Worm (Caenorhabditis elegans) whole organism, L1 larva: ENCODE results near the gene str-262.

Source experiments
- C04F5.9 ChIP-seq: sonication (generic microtip); optimal IDR thresholded peaks from 2 replicates; lab custom pipeline; 2016; ENCODE audit warnings: missing genetic modification characterization, missing compliant biosample characterization
- C16A3.4 ChIP-seq: fragments of 150-350 bp; optimal IDR thresholded peaks from 2 replicates; lab custom pipeline; 2014; ENCODE audit warnings: missing biosample characterization, missing genetic modification characterization
- Y116A8C.19 ChIP-seq: sonication (generic microtip); optimal IDR thresholded peaks from 2 replicates; lab custom pipeline; 2016; ENCODE audit warnings: missing compliant biosample characterization, missing genetic modification characterization, borderline replicate concordance
- aha-1 ChIP-seq: fragments of 150-350 bp; optimal IDR thresholded peaks from 2 replicates; lab custom pipeline; 2014; ENCODE audit warnings: missing biosample characterization, missing genetic modification characterization
- alr-1 ChIP-seq: fragments of 200-800 bp; sonication (Bioruptor generic); optimal IDR thresholded peaks from 2 replicates; lab custom pipeline; 2018; ENCODE audit warnings: borderline replicate concordance, mild to moderate bottlenecking, missing genetic modification characterization, missing compliant biosample characterization
- aly-2 ChIP-seq: fragments of 150-350 bp; optimal IDR thresholded peaks from 2 replicates; lab custom pipeline; 2014; ENCODE audit warnings: missing biosample characterization, missing genetic modification characterization
- ama-1 ChIP-seq: fragments of 150-350 bp; optimal IDR thresholded peaks from 2 replicates; lab custom pipeline; 2014
- blmp-1 ChIP-seq: fragments of 150-350 bp; optimal IDR thresholded peaks from 2 replicates; lab custom pipeline; 2014; ENCODE audit warnings: missing biosample characterization, missing genetic modification characterization
- ceh-63 ChIP-seq: fragments of 200-800 bp; sonication (Bioruptor generic); optimal IDR thresholded peaks from 2 replicates; lab custom pipeline; 2018; ENCODE audit warnings: mild to moderate bottlenecking, missing genetic modification characterization, missing compliant biosample characterization
- ceh-8 ChIP-seq: fragments of 200-800 bp; sonication (Bioruptor generic); optimal IDR thresholded peaks from 2 replicates; lab custom pipeline; 2018; ENCODE audit warnings: mild to moderate bottlenecking, missing genetic modification characterization, moderate library complexity, missing compliant biosample characterization
- ceh-88 ChIP-seq: fragments of 200-800 bp; sonication (Bioruptor generic); IDR thresholded peaks from 2 replicates; pipeline ENCODE4 v1.3.6; 2022; ENCODE audit warnings: missing genetic modification characterization, missing compliant biosample characterization
- ceh-90 ChIP-seq: sonication (generic microtip); optimal IDR thresholded peaks from 2 replicates; lab custom pipeline; 2016; ENCODE audit warnings: missing genetic modification characterization, missing compliant biosample characterization
- dpl-1 ChIP-seq, 3 experiments: fragments of 150-350 bp in 2 of 3; sonication (generic microtip) in 1 of 3; optimal IDR thresholded peaks; 2 replicates each; lab custom pipeline; 2014 to 2017; ENCODE audit warnings: missing biosample characterization in 3 of 3, missing genetic modification characterization in 3 of 3, missing genetic modification reagents in 3 of 3
- dsc-1 ChIP-seq: sonication (generic microtip); optimal IDR thresholded peaks from 2 replicates; lab custom pipeline; 2016; ENCODE audit warnings: mild to moderate bottlenecking, missing genetic modification characterization, missing compliant biosample characterization
- efl-3 ChIP-seq: fragments of 200-800 bp; sonication (Bioruptor generic); optimal IDR thresholded peaks from 2 replicates; lab custom pipeline; 2018; ENCODE audit warnings: mild to moderate bottlenecking, missing genetic modification characterization, missing compliant biosample characterization
- egl-27 ChIP-seq, 2 experiments: fragments of 150-350 bp in 1 of 2; sonication (generic microtip); optimal IDR thresholded peaks; 3 replicates each; lab custom pipeline; 2017 to 2018; ENCODE audit warnings: missing biosample characterization in 2 of 2, missing genetic modification characterization in 2 of 2, missing genetic modification reagents in 2 of 2
- ets-5 ChIP-seq: fragments of 200-800 bp; sonication (Bioruptor generic); IDR thresholded peaks from 2 replicates; pipeline ENCODE4 v1.3.6; 2022; ENCODE audit warnings: missing genetic modification characterization, missing compliant biosample characterization
- fkh-10 ChIP-seq: sonication (generic microtip); optimal IDR thresholded peaks from 2 replicates; lab custom pipeline; 2017; ENCODE audit warnings: missing biosample characterization, missing genetic modification reagents, missing genetic modification characterization
- fkh-8 ChIP-seq: sonication (generic microtip); optimal IDR thresholded peaks from 2 replicates; lab custom pipeline; 2016; ENCODE audit warnings: mild to moderate bottlenecking, missing genetic modification characterization, missing compliant biosample characterization
- hlh-17 ChIP-seq: fragments of 200-800 bp; sonication (Bioruptor generic); optimal IDR thresholded peaks from 2 replicates; lab custom pipeline; 2018; ENCODE audit warnings: missing genetic modification characterization, mild to moderate bottlenecking, missing compliant biosample characterization, moderate library complexity, borderline replicate concordance
- hlh-4 ChIP-seq: sonication (generic microtip); optimal IDR thresholded peaks from 2 replicates; lab custom pipeline; 2016; ENCODE audit warnings: mild to moderate bottlenecking, missing genetic modification characterization, missing compliant biosample characterization
- irx-1 ChIP-seq: sonication (generic microtip); optimal IDR thresholded peaks from 2 replicates; lab custom pipeline; 2016; ENCODE audit warnings: missing genetic modification characterization, missing compliant biosample characterization
- lin-15B ChIP-seq: fragments of 150-350 bp; sonication (generic microtip); optimal IDR thresholded peaks from 3 replicates; lab custom pipeline; 2014; ENCODE audit warnings: missing biosample characterization, missing genetic modification characterization
- lin-35 ChIP-seq, 2 experiments: fragments of 150-350 bp; optimal IDR thresholded peaks; 2 replicates each; lab custom pipeline; 2014; ENCODE audit warnings: missing biosample characterization in 2 of 2, missing genetic modification characterization in 2 of 2, missing genetic modification reagents in 2 of 2
- lin-39 ChIP-seq: fragments of 150-350 bp; optimal IDR thresholded peaks from 2 replicates; lab custom pipeline; 2014; ENCODE audit warnings: missing biosample characterization, missing genetic modification reagents, missing genetic modification characterization
- lir-3 ChIP-seq: sonication (generic microtip); optimal IDR thresholded peaks from 2 replicates; lab custom pipeline; 2016; ENCODE audit warnings: mild to moderate bottlenecking, missing genetic modification characterization, moderate library complexity, missing compliant biosample characterization; ENCODE audit not compliant: poor library complexity
- mab-9 ChIP-seq: fragments of 200-800 bp; sonication (Bioruptor generic); IDR thresholded peaks from 2 replicates; pipeline ENCODE4 v1.3.6; 2022; ENCODE audit warnings: missing genetic modification reagents, missing genetic modification characterization, missing compliant biosample characterization
- mdl-1 ChIP-seq, 2 experiments: fragments of 150-350 bp; optimal IDR thresholded peaks; 2 replicates each; lab custom pipeline; 2014 to 2017; ENCODE audit warnings: missing biosample characterization in 2 of 2, missing genetic modification characterization in 2 of 2, inconsistent platforms in 1 of 2
- mep-1 ChIP-seq: fragments of 150-350 bp; optimal IDR thresholded peaks from 2 replicates; lab custom pipeline; 2014; ENCODE audit warnings: missing biosample characterization, missing genetic modification characterization
- nhr-11 ChIP-seq: fragments of 150-350 bp; optimal IDR thresholded peaks from 2 replicates; lab custom pipeline; 2014; ENCODE audit warnings: missing biosample characterization, missing genetic modification characterization
- nhr-19 ChIP-seq: fragments of 200-800 bp; sonication (Bioruptor generic); conservative IDR thresholded peaks from 2 replicates; pipeline ENCODE4 v1.3.6; 2022; ENCODE audit warnings: missing genetic modification characterization, missing compliant biosample characterization
- nhr-71 ChIP-seq: sonication (generic microtip); optimal IDR thresholded peaks from 2 replicates; lab custom pipeline; 2016; ENCODE audit warnings: mild to moderate bottlenecking, missing genetic modification characterization, moderate library complexity, missing compliant biosample characterization
- nhr-76 ChIP-seq: sonication (generic microtip); optimal IDR thresholded peaks from 2 replicates; lab custom pipeline; 2017; ENCODE audit warnings: missing biosample characterization, missing genetic modification characterization
- nhr-85 ChIP-seq: sonication (generic microtip); peaks from one replicate; lab custom pipeline; 2016; ENCODE audit warnings: missing genetic modification characterization, inconsistent platforms, missing compliant biosample characterization
- nhr-90 ChIP-seq: sonication (generic microtip); optimal IDR thresholded peaks from 2 replicates; lab custom pipeline; 2016; ENCODE audit warnings: mild to moderate bottlenecking, missing genetic modification characterization, missing compliant biosample characterization; ENCODE audit not compliant: poor library complexity
- pag-3 ChIP-seq: sonication (generic microtip); optimal IDR thresholded peaks from 2 replicates; lab custom pipeline; 2017; ENCODE audit warnings: missing genetic modification characterization, mild to moderate bottlenecking, missing compliant biosample characterization, antibody characterized with exemption, borderline replicate concordance; ENCODE audit not compliant: insufficient read depth
- pqm-1 ChIP-seq: sonication (generic microtip); optimal IDR thresholded peaks from 3 replicates; lab custom pipeline; 2017; ENCODE audit warnings: missing biosample characterization, missing genetic modification characterization
- rnt-1 ChIP-seq: sonication (generic microtip); optimal IDR thresholded peaks from 2 replicates; lab custom pipeline; 2016; ENCODE audit warnings: mild to moderate bottlenecking, missing genetic modification characterization, moderate library complexity, missing compliant biosample characterization
- skn-1 ChIP-seq: fragments of 150-350 bp; optimal IDR thresholded peaks from 2 replicates; lab custom pipeline; 2014; ENCODE audit warnings: missing biosample characterization, missing genetic modification characterization
- snpc-4 ChIP-seq: fragments of 150-350 bp; optimal IDR thresholded peaks from 2 replicates; lab custom pipeline; 2014; ENCODE audit warnings: missing biosample characterization, missing genetic modification characterization
- sox-4 ChIP-seq: sonication (generic microtip); optimal IDR thresholded peaks from 2 replicates; lab custom pipeline; 2016; ENCODE audit warnings: missing genetic modification characterization, missing compliant biosample characterization
- swsn-7 ChIP-seq: sonication (generic microtip); optimal IDR thresholded peaks from 2 replicates; lab custom pipeline; 2016; ENCODE audit warnings: missing genetic modification characterization, missing compliant biosample characterization
- tlp-1 ChIP-seq: fragments of 150-350 bp; optimal IDR thresholded peaks from 2 replicates; lab custom pipeline; 2014; ENCODE audit warnings: missing biosample characterization, missing genetic modification characterization
- xbp-1 ChIP-seq: sonication (generic microtip); optimal IDR thresholded peaks from 2 replicates; lab custom pipeline; 2016; ENCODE audit warnings: missing genetic modification characterization, missing compliant biosample characterization
- zag-1 ChIP-seq: fragments of 150-350 bp; optimal IDR thresholded peaks from 2 replicates; lab custom pipeline; 2014; ENCODE audit warnings: missing biosample characterization, missing genetic modification characterization
- zip-4 ChIP-seq: fragments of 200-800 bp; sonication (Bioruptor generic); optimal IDR thresholded peaks from 2 replicates; lab custom pipeline; 2018; ENCODE audit warnings: mild to moderate bottlenecking, missing genetic modification characterization, moderate library complexity, missing compliant biosample characterization

str-262 gene

ce11 chrV:782432-782831 is 29.9 kb upstream of the str-262 start, which contains the start of gene srab-16:
TSS of gene srab-16 (plus strand) at chrV:782732.
- TF ChIP-seq lin-35 (GFP tag; optimal IDR thresholded peaks at IDR 0.05; lab: Kevin White, UChicago) (no peak), rnt-1 (tag; lab: Kevin White, UChicago) (no peak), zag-1 (tag; lab: Kevin White, UChicago) (no peak), C04F5.9 (tag; lab: Kevin White, UChicago) (no peak), dsc-1 (tag; lab: Kevin White, UChicago) (peak; percentile 40)

- TF ChIP-seq lin-15B: no peak
- TF ChIP-seq fkh-8 (tag; lab: Kevin White, UChicago): peak; percentile 18
These were observed 27.4 kb upstream of the str-262 start, which contains the start of gene srbc-60 for ce11 chrV:779999-780398. TSS of gene srbc-60 (plus strand) at chrV:780299.

ce11 chrV:778339-778738 is 25.8 kb upstream of the str-262 start, which contains the start of gene srbc-59:
TSS of gene srbc-59 (plus strand) at chrV:778639.
- TF ChIP-seq snpc-4 (no peak), ceh-88 (GFP tag; lab: Robert Waterston, UW) (no peak), nhr-11 (tag; lab: Kevin White, UChicago) (no peak), irx-1 (tag; lab: Kevin White, UChicago) (no peak), tlp-1 (no peak), hlh-17 (GFP tag; lab: Kevin White, UChicago) (no peak), fkh-10 (no peak), alr-1 (no peak), nhr-19 (GFP tag; lab: Robert Waterston, UW) (no peak), sox-4 (tag; lab: Kevin White, UChicago) (no peak), lir-3 (tag; lab: Kevin White, UChicago) (no peak), dpl-1 (GFP tag; optimal IDR thresholded peaks at IDR 0.05; lab: Kevin White, UChicago) (no peak), aly-2 (tag; lab: Kevin White, UChicago) (no peak), pqm-1 (tag; lab: Kevin White, UChicago) (no peak), nhr-85 (tag; lab: Kevin White, UChicago) (no peak), mdl-1 (tag; optimal IDR thresholded peaks at IDR 0.05; lab: Kevin White, UChicago) (no peak), ama-1 (no peak)
- TF ChIP-seq, all 84 proteins: peak for 0

ce11 chrV:777285-777684 is 24.7 kb upstream of the str-262 start, which contains the start of gene R09E12.9:
TSS of gene R09E12.9 (plus strand) at chrV:777600.
- no peak for TF ChIP-seq aha-1 (tag; lab: Kevin White, UChicago)
- TF ChIP-seq sox-4 (tag; lab: Kevin White, UChicago): no peak
- no peak for TF ChIP-seq ceh-8 (GFP tag; lab: Kevin White, UChicago)
- TF ChIP-seq fkh-10: no peak
- no peak for TF ChIP-seq mab-9 (GFP tag; lab: Robert Waterston, UW)
- TF ChIP-seq lin-39 (tag; lab: Kevin White, UChicago): no peak
- TF ChIP-seq C16A3.4 (tag; lab: Kevin White, UChicago): no peak
- peak; percentile 10 for TF ChIP-seq swsn-7 (tag; lab: Kevin White, UChicago)
- no peak for TF ChIP-seq efl-3 (GFP tag; lab: Kevin White, UChicago)
- TF ChIP-seq mep-1: no peak
- TF ChIP-seq ceh-63 (GFP tag; lab: Kevin White, UChicago): no peak
- no peak for TF ChIP-seq skn-1 (tag; lab: Kevin White, UChicago)
- no peak for TF ChIP-seq pag-3 (tag; lab: Kevin White, UChicago)
- peak; percentile 6 to 57 for TF ChIP-seq lin-35 (GFP tag; optimal IDR thresholded peaks at IDR 0.05; lab: Kevin White, UChicago)
- TF ChIP-seq nhr-76 (tag; lab: Kevin White, UChicago): peak; percentile 15
- no peak for TF ChIP-seq ceh-90 (tag; lab: Kevin White, UChicago)
- no peak for TF ChIP-seq rnt-1 (tag; lab: Kevin White, UChicago)
- no peak for TF ChIP-seq fkh-8 (tag; lab: Kevin White, UChicago)
- TF ChIP-seq alr-1: no peak
- TF ChIP-seq nhr-71: peak; percentile 45
- TF ChIP-seq nhr-85 (tag; lab: Kevin White, UChicago): peak; percentile 55
- no peak for TF ChIP-seq xbp-1
- TF ChIP-seq zip-4 (GFP tag; lab: Kevin White, UChicago): no peak
- no peak for TF ChIP-seq nhr-11 (tag; lab: Kevin White, UChicago)
- TF ChIP-seq blmp-1 (tag; lab: Kevin White, UChicago): peak; percentile 36
- no peak for TF ChIP-seq ets-5
- TF ChIP-seq Y116A8C.19 (tag; lab: Kevin White, UChicago): no peak
- TF ChIP-seq hlh-4 (tag; lab: Kevin White, UChicago): no peak
- peak; percentile 29 for TF ChIP-seq nhr-90 (tag; lab: Kevin White, UChicago)
- no peak for TF ChIP-seq egl-27 (tag; optimal IDR thresholded peaks at IDR 0.05; lab: Kevin White, UChicago)
- no peak for TF ChIP-seq pqm-1 (tag; lab: Kevin White, UChicago)
- TF ChIP-seq nhr-19 (GFP tag; lab: Robert Waterston, UW): peak; percentile 40
